Fruit fly (Drosophila melanogaster) whole organism, embryonic: ENCODE data around the gene cac.

Experiments
- Abd-B ChIP-seq: fragments of 200-800 bp; sonication (Bioruptor generic); optimal IDR thresholded peaks from 2 replicates; lab custom pipeline; 2018; ENCODE audit warnings: missing biosample characterization, mild to moderate bottlenecking, missing genetic modification characterization, moderate library complexity
- B-H1 ChIP-seq: fragments of 200-800 bp; sonication (Bioruptor generic); IDR thresholded peaks from 3 replicates; pipeline ENCODE4 v1.3.6; 2022; ENCODE audit warnings: missing biosample characterization, missing genetic modification characterization
- CG10431 ChIP-seq: fragments of 200-800 bp; sonication (Bioruptor generic); optimal IDR thresholded peaks from 3 replicates; lab custom pipeline; 2018; ENCODE audit warnings: missing biosample characterization, mild to moderate bottlenecking, missing genetic modification characterization
- CG11398 ChIP-seq: fragments of 200-800 bp; sonication (Bioruptor generic); optimal IDR thresholded peaks from 2 replicates; lab custom pipeline; 2016; ENCODE audit warnings: missing biosample characterization, missing genetic modification characterization
- CG11504 ChIP-seq: fragments of 200-800 bp; sonication (Bioruptor generic); optimal IDR thresholded peaks from 3 replicates; lab custom pipeline; 2019; ENCODE audit warnings: missing biosample characterization, mild to moderate bottlenecking, missing genetic modification characterization, moderate library complexity
- CG12299 ChIP-seq: fragments of 200-800 bp; sonication (Bioruptor generic); optimal IDR thresholded peaks from 2 replicates; lab custom pipeline; 2018; ENCODE audit warnings: missing biosample characterization, mild to moderate bottlenecking, missing genetic modification characterization
- CG12769 ChIP-seq: fragments of 200-800 bp; sonication (Bioruptor generic); optimal IDR thresholded peaks from 2 replicates; lab custom pipeline; 2019; ENCODE audit warnings: missing biosample characterization, mild to moderate bottlenecking, missing genetic modification characterization, moderate library complexity
- CG14710 ChIP-seq: fragments of 200-800 bp; sonication (Bioruptor generic); optimal IDR thresholded peaks from 3 replicates; lab custom pipeline; 2019; ENCODE audit warnings: missing biosample characterization, mild to moderate bottlenecking, missing genetic modification characterization, moderate library complexity
- CG14860 ChIP-seq: fragments of 200-800 bp; sonication (Bioruptor generic); IDR thresholded peaks from 3 replicates; pipeline ENCODE4 v1.3.6; 2022; ENCODE audit warnings: missing biosample characterization, missing genetic modification characterization; ENCODE audit not compliant: partially characterized antibody
- CG1603 ChIP-seq: fragments of 200-800 bp; sonication (Bioruptor generic); optimal IDR thresholded peaks from 2 replicates; lab custom pipeline; 2019; ENCODE audit warnings: missing biosample characterization, mild to moderate bottlenecking, missing genetic modification characterization, moderate library complexity
- CG1792 ChIP-seq: fragments of 200-800 bp; sonication (Bioruptor generic); optimal IDR thresholded peaks from 2 replicates; lab custom pipeline; 2016; ENCODE audit warnings: missing biosample characterization, missing genetic modification characterization
- CG31365 ChIP-seq: fragments of 200-800 bp; sonication (Bioruptor generic); optimal IDR thresholded peaks from 2 replicates; lab custom pipeline; 2018; ENCODE audit warnings: missing biosample characterization, mild to moderate bottlenecking, missing genetic modification characterization
- CG34224 ChIP-seq: fragments of 200-800 bp; sonication (Bioruptor generic); IDR thresholded peaks from 3 replicates; pipeline ENCODE4 v1.3.6; 2022; ENCODE audit warnings: missing biosample characterization, missing genetic modification characterization; ENCODE audit not compliant: partially characterized antibody
- CG34422 ChIP-seq: fragments of 200-800 bp; sonication (Bioruptor generic); IDR thresholded peaks from 3 replicates; pipeline ENCODE4 v1.3.6; 2022; ENCODE audit warnings: missing biosample characterization, missing genetic modification characterization
- CG3838 ChIP-seq: fragments of 200-800 bp; sonication (Bioruptor generic); optimal IDR thresholded peaks from 3 replicates; lab custom pipeline; 2016; ENCODE audit warnings: missing biosample characterization, missing genetic modification characterization
- CG3995 ChIP-seq: fragments of 200-800 bp; sonication (Bioruptor generic); optimal IDR thresholded peaks from 3 replicates; lab custom pipeline; 2016; ENCODE audit warnings: missing biosample characterization, missing genetic modification characterization
- CG42726 ChIP-seq: fragments of 200-800 bp; sonication (Bioruptor generic); IDR thresholded peaks from 2 replicates; pipeline ENCODE4 v1.3.6; 2022; ENCODE audit warnings: missing biosample characterization, missing genetic modification characterization; ENCODE audit not compliant: partially characterized antibody
- CG5180 ChIP-seq: fragments of 200-800 bp; sonication (Bioruptor generic); optimal IDR thresholded peaks from 3 replicates; lab custom pipeline; 2017; ENCODE audit warnings: missing biosample characterization, missing genetic modification characterization, mild to moderate bottlenecking, moderate library complexity, missing genetic modification reagents
- CG8089 ChIP-seq: fragments of 200-800 bp; sonication (Bioruptor generic); optimal IDR thresholded peaks from 3 replicates; lab custom pipeline; 2016; ENCODE audit warnings: missing biosample characterization, missing genetic modification characterization
- CG8765 ChIP-seq: fragments of 200-800 bp; sonication (Bioruptor generic); IDR thresholded peaks from 2 replicates; pipeline ENCODE4 v1.3.6; 2022; ENCODE audit warnings: missing biosample characterization, missing genetic modification characterization
- CG8924 ChIP-seq: fragments of 200-800 bp; optimal IDR thresholded peaks from 3 replicates; lab custom pipeline; 2019; ENCODE audit warnings: missing biosample characterization, mild to moderate bottlenecking, missing genetic modification characterization, moderate library complexity
- CG9817 ChIP-seq: fragments of 200-800 bp; sonication (Bioruptor generic); optimal IDR thresholded peaks from 2 replicates; lab custom pipeline; 2018; ENCODE audit warnings: missing biosample characterization, mild to moderate bottlenecking, missing genetic modification characterization, moderate library complexity
- CTCF ChIP-seq: fragments of 200-800 bp; sonication (Bioruptor generic); optimal IDR thresholded peaks from 2 replicates; lab custom pipeline; 2017; ENCODE audit warnings: missing biosample characterization, mild to moderate bottlenecking, missing genetic modification characterization, moderate library complexity
- Chrac-16 ChIP-seq: fragments of 200-800 bp; sonication (Bioruptor generic); optimal IDR thresholded peaks from 3 replicates; lab custom pipeline; 2016; ENCODE audit warnings: missing biosample characterization, missing genetic modification characterization
- Doc3 ChIP-seq: fragments of 200-800 bp; sonication (Bioruptor generic); IDR thresholded peaks from 3 replicates; pipeline ENCODE4 v1.3.6; 2022; ENCODE audit warnings: missing biosample characterization, missing genetic modification characterization; ENCODE audit not compliant: partially characterized antibody
- Dref ChIP-seq: fragments of 200-800 bp; sonication (Bioruptor generic); IDR thresholded peaks from 2 replicates; pipeline ENCODE4 v1.3.6; 2022; ENCODE audit warnings: missing biosample characterization, missing genetic modification characterization
- E2f1 ChIP-seq: fragments of 200-800 bp; sonication (Bioruptor generic); IDR thresholded peaks from 2 replicates; pipeline ENCODE4 v1.3.6; 2022; ENCODE audit warnings: missing biosample characterization, missing genetic modification characterization
- HLH3B ChIP-seq: fragments of 200-800 bp; sonication (Bioruptor generic); IDR thresholded peaks from 2 replicates; pipeline ENCODE4 v1.3.6; 2022; ENCODE audit warnings: missing biosample characterization, missing genetic modification characterization
- Sry-β ChIP-seq: fragments of 200-800 bp; sonication (Bioruptor generic); optimal IDR thresholded peaks from 2 replicates; lab custom pipeline; 2018; ENCODE audit warnings: missing biosample characterization, mild to moderate bottlenecking, missing genetic modification characterization, moderate library complexity
- Trl ChIP-seq, 3 experiments: fragments of >200 bp in 2 of 3; fragments of 200-800 bp in 1 of 3; sonication (Bioruptor generic) in 1 of 3; optimal IDR thresholded peaks; 2 replicates in 1 of 3; 3 replicates in 2 of 3; lab custom pipeline; 2016 to 2017; ENCODE audit warnings: missing biosample characterization in 1 of 3, missing genetic modification characterization in 1 of 3
- amos ChIP-seq: fragments of 200-800 bp; sonication (Bioruptor generic); IDR thresholded peaks from 2 replicates; pipeline ENCODE4 v1.3.6; 2022; ENCODE audit warnings: missing biosample characterization, missing genetic modification characterization; ENCODE audit not compliant: partially characterized antibody
- bowl ChIP-seq: fragments of 200-800 bp; sonication (Bioruptor generic); IDR thresholded peaks from 2 replicates; pipeline ENCODE4 v1.3.6; 2022; ENCODE audit warnings: missing biosample characterization, missing genetic modification characterization
- crc ChIP-seq: fragments of 200-800 bp; sonication (Bioruptor generic); optimal IDR thresholded peaks from 2 replicates; lab custom pipeline; 2016; ENCODE audit warnings: missing biosample characterization, missing genetic modification characterization
- croc ChIP-seq: fragments of 200-800 bp; sonication (Bioruptor generic); conservative IDR thresholded peaks from 3 replicates; pipeline ENCODE4 v1.3.6; 2022; ENCODE audit warnings: missing biosample characterization, missing genetic modification characterization
- da ChIP-seq: fragments of 200-800 bp; sonication (Bioruptor generic); optimal IDR thresholded peaks from 2 replicates; lab custom pipeline; 2016; ENCODE audit warnings: missing biosample characterization, missing genetic modification characterization
- fru ChIP-seq: fragments of >200 bp; optimal IDR thresholded peaks from 2 replicates; lab custom pipeline; 2017
- ham ChIP-seq: fragments of 200-800 bp; sonication (Bioruptor generic); IDR thresholded peaks from 2 replicates; pipeline ENCODE4 v1.3.6; 2022; ENCODE audit warnings: missing biosample characterization, missing genetic modification characterization
- jigr1 ChIP-seq: fragments of 200-800 bp; sonication (Bioruptor generic); IDR thresholded peaks from 3 replicates; pipeline ENCODE4 v1.3.6; 2022; ENCODE audit warnings: missing biosample characterization, missing genetic modification characterization
- jing ChIP-seq: fragments of 200-800 bp; sonication (Bioruptor generic); optimal IDR thresholded peaks from 2 replicates; lab custom pipeline; 2018; ENCODE audit warnings: missing biosample characterization, mild to moderate bottlenecking, missing genetic modification characterization
- knrl ChIP-seq: fragments of 200-800 bp; sonication (Bioruptor generic); IDR thresholded peaks from 3 replicates; pipeline ENCODE4 v1.3.6; 2022; ENCODE audit warnings: missing biosample characterization, missing genetic modification characterization; ENCODE audit not compliant: partially characterized antibody
- lola ChIP-seq, 3 experiments: fragments of >200 bp in 2 of 3; fragments of 200-800 bp in 1 of 3; sonication (Bioruptor generic) in 1 of 3; optimal IDR thresholded peaks; 2 replicates each; lab custom pipeline; 2017 to 2019; ENCODE audit warnings: missing biosample characterization in 3 of 3, missing genetic modification characterization in 3 of 3, mild to moderate bottlenecking in 1 of 3, moderate library complexity in 1 of 3
- org-1 ChIP-seq: fragments of 200-800 bp; sonication (Bioruptor generic); optimal IDR thresholded peaks from 2 replicates; lab custom pipeline; 2017; ENCODE audit warnings: missing biosample characterization, missing genetic modification characterization
- prd ChIP-seq, 3 experiments: fragments of >200 bp in 2 of 3; fragments of 200-800 bp in 1 of 3; sonication (Bioruptor generic) in 1 of 3; optimal IDR thresholded peaks in 2 of 3; IDR thresholded peaks in 1 of 3; 2 replicates in 2 of 3; 3 replicates in 1 of 3; pipeline versions ENCODE4 v1.3.6 to Lab custom; 2017 to 2022; ENCODE audit warnings: missing biosample characterization in 1 of 3, missing genetic modification characterization in 1 of 3
- sim ChIP-seq: fragments of 200-800 bp; sonication (Bioruptor generic); IDR thresholded peaks from 2 replicates; pipeline ENCODE4 v1.3.6; 2022; ENCODE audit warnings: missing biosample characterization, missing genetic modification characterization
- sima ChIP-seq: fragments of 200-800 bp; sonication (Bioruptor generic); optimal IDR thresholded peaks from 2 replicates; lab custom pipeline; 2016; ENCODE audit warnings: missing biosample characterization, missing genetic modification characterization
- sqz ChIP-seq: fragments of 200-800 bp; sonication (Bioruptor generic); optimal IDR thresholded peaks from 3 replicates; lab custom pipeline; 2018; ENCODE audit warnings: missing biosample characterization, mild to moderate bottlenecking, missing genetic modification characterization
- sr ChIP-seq: fragments of 200-800 bp; sonication (Bioruptor generic); IDR thresholded peaks from 3 replicates; pipeline ENCODE4 v1.3.6; 2022; ENCODE audit warnings: missing biosample characterization, missing genetic modification characterization
- usp ChIP-seq: fragments of >200 bp; optimal IDR thresholded peaks from 2 replicates; lab custom pipeline; 2017; ENCODE audit warnings: missing biosample characterization, missing genetic modification characterization
- vfl ChIP-seq: fragments of 200-800 bp; sonication (Bioruptor generic); optimal IDR thresholded peaks from 2 replicates; lab custom pipeline; 2016; ENCODE audit warnings: missing biosample characterization, missing genetic modification characterization
- zen2 ChIP-seq: fragments of 200-800 bp; sonication (Bioruptor generic); IDR thresholded peaks from 3 replicates; pipeline ENCODE4 v1.3.6; 2022; ENCODE audit warnings: missing biosample characterization, missing genetic modification characterization; ENCODE audit not compliant: partially characterized antibody

The cac gene

dm6 chrX:11915154-11915593, 69.7 kb downstream of the cac start (continued):
- TF ChIP-seq sim (0 out of 2 replicates have a peak, but pooled peaks have one; percentile 62), CG12299 (peak; percentile 90), CG42726 (GFP tag; lab: Robert Waterston, UW) (no peak), jing (GFP tag; lab: Kevin White, UChicago) (peak; percentile 65), Doc3 (GFP tag; lab: Robert Waterston, UW) (no peak), org-1 (GFP tag; lab: Kevin White, UChicago) (peak; percentile 86), usp (GFP tag; lab: Kevin White, UChicago) (no peak), CG34224 (GFP tag; lab: Robert Waterston, UW) (no peak), fru (lab: Kevin White, UChicago) (no peak), Abd-B (GFP tag; lab: Kevin White, UChicago) (peak; percentile 92), CTCF (peak; percentile 28), amos (no peak), CG5180 (GFP tag; lab: Kevin White, UChicago) (peak; percentile 83), knrl (GFP tag; lab: Robert Waterston, UW) (no peak), sr (GFP tag; lab: Robert Waterston, UW) (peak; percentile 7; the same call in 1 of the 3 replicates), CG8089 (no peak), B-H1 (GFP tag; lab: Robert Waterston, UW) (peak; percentile 82), ham (no peak), Sry-β (peak; percentile 33), CG8765 (GFP tag; lab: Robert Waterston, UW) (peak; percentile 72), CG9817 (tag; lab: Kevin White, UChicago) (peak; percentile 86), E2f1 (GFP tag; lab: Robert Waterston, UW) (peak; percentile 88), Trl (optimal IDR thresholded peaks at IDR 0.05; lab: Kevin White, UChicago) (no peak), Trl (GFP tag; optimal IDR thresholded peaks at IDR 0.05; lab: Kevin White, UChicago) (no peak), CG1792 (GFP tag; lab: Kevin White, UChicago) (no peak), CG11398 (no peak), sqz (GFP tag; lab: Kevin White, UChicago) (peak; percentile 84), CG11504 (tag; lab: Kevin White, UChicago) (peak; percentile 93), bowl (GFP tag; lab: Robert Waterston, UW) (peak; percentile 58; the same call in 1 of the 2 replicates), CG3995 (GFP tag; lab: Kevin White, UChicago) (peak; percentile 25), CG12769 (tag; lab: Kevin White, UChicago) (peak; percentile 65), CG34422 (GFP tag; lab: Robert Waterston, UW) (peak; percentile 89), sima (no peak), CG1603 (tag; lab: Kevin White, UChicago) (peak; percentile 13), HLH3B (GFP tag; lab: Robert Waterston, UW) (peak; percentile 82), zen2 (GFP tag; lab: Robert Waterston, UW) (no peak), Chrac-16 (peak; percentile 73), da (GFP tag; lab: Kevin White, UChicago) (no peak), Dref (no peak), CG8924 (tag; lab: Kevin White, UChicago) (peak; percentile 94), CG14860 (GFP tag; lab: Robert Waterston, UW) (no peak), crc (GFP tag; lab: Kevin White, UChicago) (no peak), vfl (GFP tag; lab: Kevin White, UChicago) (peak; percentile 6), CG14710 (tag; lab: Kevin White, UChicago) (peak; percentile 92), croc (GFP tag; lab: Robert Waterston, UW) (peak; percentile 91), lola (GFP tag; optimal IDR thresholded peaks at IDR 0.05; lab: Kevin White, UChicago) (peak in 1 of 3 experiments; percentile 95), prd (optimal IDR thresholded peaks at IDR 0.05; lab: Kevin White, UChicago) (no peak), prd (GFP tag; IDR thresholded peaks at IDR 0.05; lab: Robert Waterston, UW) (peak; percentile 91), CG10431 (GFP tag; lab: Kevin White, UChicago) (peak; percentile 74), CG3838 (GFP tag; lab: Kevin White, UChicago) (no peak), CG31365 (tag; lab: Kevin White, UChicago) (peak; percentile 62), jigr1 (GFP tag; lab: Robert Waterston, UW) (peak; percentile 76; the same call in 2 of the 3 replicates)
